Fruit fly (Drosophila melanogaster) whole organism, embryonic: ENCODE results near the gene CG6695.

Experiments used
- CG3281 ChIP-seq: fragments of 200-800 bp; sonication (Bioruptor generic); optimal IDR thresholded peaks from 3 replicates; lab custom pipeline; 2017; ENCODE audit warnings: missing biosample characterization, mild to moderate bottlenecking, missing genetic modification characterization
- MBD-R2 ChIP-seq: fragments of 200-800 bp; sonication (Bioruptor generic); IDR thresholded peaks from 2 replicates; pipeline ENCODE4 v1.3.6; 2022; ENCODE audit warnings: missing biosample characterization, missing genetic modification characterization
- Myb ChIP-seq: fragments of 200-800 bp; sonication (Bioruptor generic); optimal IDR thresholded peaks from 2 replicates; lab custom pipeline; 2016; ENCODE audit warnings: missing biosample characterization, missing genetic modification characterization

- TF ChIP-seq CG3281 (no peak), MBD-R2 (GFP tag; lab: Robert Waterston, UW) (peak; percentile 18; the same call in 1 of the 2 replicates), Myb (no peak)
Observed at dm6 chr3R:24651044-24651459, 3.9 kb upstream of the CG6695 start.
